Worm (Caenorhabditis elegans): Measurements from ENCODE around the gene snu-13.

DNA sequence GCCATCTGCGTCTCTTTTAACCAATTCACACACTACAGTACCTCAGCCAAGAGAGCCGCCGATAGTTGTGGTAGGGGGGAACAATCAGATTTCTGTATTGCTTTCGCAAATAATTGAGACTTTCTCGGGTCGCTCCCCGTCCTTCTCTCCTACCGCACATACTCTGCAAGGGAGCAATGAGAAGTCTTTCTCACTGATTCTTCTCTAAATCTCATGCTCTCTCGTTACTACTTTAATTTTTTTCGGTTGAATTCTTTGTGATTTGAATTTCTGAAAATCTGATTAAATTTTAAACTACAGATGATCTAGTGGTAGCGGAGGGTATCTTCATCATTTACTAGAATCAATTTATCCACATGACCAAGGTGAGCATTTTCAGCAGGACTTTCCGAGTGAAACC lies 16.9 kb upstream of the snu-13 start, which contains the start of gene ptb-1:
- TF ChIP-seq unc-86 (tag; optimal IDR thresholded peaks at IDR 0.05) (no peak), hlh-6 (tag; optimal IDR thresholded peaks at IDR 0.05) (no peak), ama-1 (optimal IDR thresholded peaks at IDR 0.05) (no peak), che-1 (tag; optimal IDR thresholded peaks at IDR 0.05) (no peak), pha-2 (tag; optimal IDR thresholded peaks at IDR 0.05) (no peak), sox-2 (GFP tag; IDR thresholded peaks at IDR 0.05) (no peak), pag-3 (tag; optimal IDR thresholded peaks at IDR 0.05; ENCODE audit: borderline replicate concordance) (no peak), fkh-10 (GFP tag; optimal IDR thresholded peaks at IDR 0.05) (no peak), pha-4 (tag; optimal IDR thresholded peaks at IDR 0.05) (no peak), dmd-4 (tag; optimal IDR thresholded peaks at IDR 0.05; ENCODE audit: borderline replicate concordance) (no peak), pqm-1 (tag; optimal IDR thresholded peaks at IDR 0.05) (no peak), eyg-1 (tag; optimal IDR thresholded peaks at IDR 0.05) (no peak)
